Worm (Caenorhabditis elegans) whole organism, late embryonic: ENCODE data around the gene ced-9.

Source experiments
- ama-1 ChIP-seq: fragments of 150-350 bp; optimal IDR thresholded peaks from 2 replicates; lab custom pipeline; 2014
- mec-3 ChIP-seq: sonication (generic microtip); optimal IDR thresholded peaks from 2 replicates; lab custom pipeline; 2016; ENCODE audit warnings: borderline replicate concordance, missing genetic modification characterization, missing compliant biosample characterization
- npax-4 ChIP-seq: sonication (generic microtip); optimal IDR thresholded peaks from 2 replicates; lab custom pipeline; 2016; ENCODE audit warnings: missing genetic modification characterization, missing compliant biosample characterization
- pax-1 ChIP-seq: fragments of 150-350 bp; optimal IDR thresholded peaks from 2 replicates; lab custom pipeline; 2014; ENCODE audit warnings: missing biosample characterization, missing genetic modification characterization
- pqm-1 ChIP-seq: sonication (generic microtip); optimal IDR thresholded peaks from 2 replicates; lab custom pipeline; 2016; ENCODE audit warnings: missing genetic modification characterization, missing compliant biosample characterization
- rnt-1 ChIP-seq: sonication (generic microtip); optimal IDR thresholded peaks from 2 replicates; lab custom pipeline; 2016; ENCODE audit warnings: missing genetic modification characterization, missing compliant biosample characterization
- sox-2 ChIP-seq: fragments of 200-800 bp; sonication (Bioruptor generic); IDR thresholded peaks from 2 replicates; pipeline ENCODE4 v1.3.6; 2022; ENCODE audit warnings: missing genetic modification reagents, missing genetic modification characterization, missing compliant biosample characterization
- tbx-7 ChIP-seq: sonication (generic microtip); optimal IDR thresholded peaks from 2 replicates; lab custom pipeline; 2016; ENCODE audit warnings: missing genotype, missing genetic modification characterization, missing compliant biosample characterization

ce11 chrIII:10306049-10306448 lies 28.9 kb upstream of the ced-9 start, which contains the start of gene T07A5.1:
- TF ChIP-seq ama-1 (lab: Kevin White, UChicago) (no peak), mec-3 (tag; lab: Kevin White, UChicago) (no peak), pqm-1 (tag; lab: Kevin White, UChicago) (no peak), pax-1 (tag; lab: Kevin White, UChicago) (no peak), sox-2 (no peak), rnt-1 (tag; lab: Kevin White, UChicago) (no peak), tbx-7 (no peak), npax-4 (tag; lab: Kevin White, UChicago) (no peak)
